Worm (Caenorhabditis elegans) whole organism, early embryonic: ENCODE data around the gene nspg-7.2.
A peak's percentile ranks its signal among the peaks of the same experiment; 100 is the strongest.

ENCODE experiments used
- B0310.2 ChIP-seq: sonication (generic microtip); optimal IDR thresholded peaks from 2 replicates; lab custom pipeline; 2016; ENCODE audit warnings: mild to moderate bottlenecking, missing genetic modification characterization, missing compliant biosample characterization
- F13C5.2 ChIP-seq: sonication (generic microtip); optimal IDR thresholded peaks from 2 replicates; lab custom pipeline; 2017; ENCODE audit warnings: mild to moderate bottlenecking, missing genetic modification characterization, inconsistent platforms, missing compliant biosample characterization
- aly-1 ChIP-seq: sonication (generic microtip); optimal IDR thresholded peaks from 2 replicates; lab custom pipeline; 2016; ENCODE audit warnings: missing genetic modification characterization, missing compliant biosample characterization
- ama-1 ChIP-seq: fragments of 150-350 bp; optimal IDR thresholded peaks from 2 replicates; lab custom pipeline; 2014
- ceh-13 ChIP-seq: fragments of 200-800 bp; sonication (Bioruptor generic); optimal IDR thresholded peaks from 2 replicates; lab custom pipeline; 2018; ENCODE audit warnings: mild to moderate bottlenecking, missing genetic modification characterization, missing compliant biosample characterization
- ceh-36 ChIP-seq: sonication (generic microtip); optimal IDR thresholded peaks from 2 replicates; lab custom pipeline; 2016; ENCODE audit warnings: missing genetic modification characterization, inconsistent platforms, missing compliant biosample characterization
- ets-7 ChIP-seq: sonication (generic microtip); optimal IDR thresholded peaks from 2 replicates; lab custom pipeline; 2016; ENCODE audit warnings: missing genotype, missing genetic modification characterization, missing compliant biosample characterization
- flt-1 ChIP-seq: fragments of 200-800 bp; sonication (Bioruptor generic); IDR thresholded peaks from 2 replicates; pipeline ENCODE4 v1.3.6; 2022; ENCODE audit warnings: missing genetic modification characterization, missing compliant biosample characterization
- hmbx-1 ChIP-seq: sonication (generic microtip); optimal IDR thresholded peaks from 2 replicates; lab custom pipeline; 2016; ENCODE audit warnings: mild to moderate bottlenecking, missing genetic modification characterization, missing compliant biosample characterization
- hmg-4 ChIP-seq: fragments of 200-800 bp; sonication (Bioruptor generic); optimal IDR thresholded peaks from 2 replicates; lab custom pipeline; 2018; ENCODE audit warnings: mild to moderate bottlenecking, missing genetic modification characterization, missing compliant biosample characterization
- hnd-1 ChIP-seq: sonication (generic microtip); optimal IDR thresholded peaks from 2 replicates; lab custom pipeline; 2016; ENCODE audit warnings: missing genetic modification characterization, missing compliant biosample characterization
- pes-1 ChIP-seq: fragments of 200-800 bp; sonication (Bioruptor generic); IDR thresholded peaks from 2 replicates; pipeline ENCODE4 v1.3.6; 2022; ENCODE audit warnings: missing genetic modification reagents, missing genetic modification characterization, missing compliant biosample characterization
- scrt-1 ChIP-seq: fragments of 200-800 bp; sonication (Bioruptor generic); IDR thresholded peaks from 2 replicates; pipeline ENCODE4 v1.3.6; 2022; ENCODE audit warnings: missing genetic modification characterization, missing compliant biosample characterization
- sea-1 ChIP-seq: fragments of 200-800 bp; sonication (Bioruptor generic); conservative IDR thresholded peaks from 2 replicates; pipeline ENCODE4 v1.3.6; 2022; ENCODE audit warnings: missing genetic modification characterization, missing compliant biosample characterization
- tbx-11 ChIP-seq: fragments of 200-800 bp; sonication (Bioruptor generic); IDR thresholded peaks from 2 replicates; pipeline ENCODE4 v1.3.6; 2022; ENCODE audit warnings: missing genetic modification characterization, missing compliant biosample characterization
- tbx-37 ChIP-seq: fragments of 200-800 bp; sonication (Bioruptor generic); conservative IDR thresholded peaks from 2 replicates; pipeline ENCODE4 v1.3.6; 2022; ENCODE audit warnings: missing genetic modification reagents, missing genetic modification characterization, missing compliant biosample characterization
- tra-4 ChIP-seq: sonication (generic microtip); optimal IDR thresholded peaks from 2 replicates; lab custom pipeline; 2017; ENCODE audit warnings: missing genetic modification characterization, missing compliant biosample characterization

The nspg-7.2 gene

DNA sequence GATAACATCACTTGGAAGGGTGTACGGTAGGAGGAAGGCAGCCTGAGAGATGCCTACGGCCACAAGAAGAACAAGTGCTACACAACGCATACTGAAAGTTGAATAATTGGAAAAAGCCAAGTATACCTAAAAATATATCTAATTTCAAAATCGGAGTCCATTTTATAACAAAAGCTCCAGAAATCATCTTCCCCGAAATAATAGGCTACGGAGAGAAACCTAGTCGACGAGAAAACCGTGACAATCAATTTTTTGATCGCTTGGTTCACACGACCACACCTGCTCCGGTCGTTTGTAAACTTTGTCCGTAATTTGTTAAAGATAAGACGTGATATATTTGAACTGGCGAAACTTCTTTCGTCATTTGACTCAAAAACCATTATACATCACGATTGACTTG, at the start of gene nspg-7.2:
nspg-7.2 (minus strand) TSS at position 101 of the 400 bp plus-strand sequence.
- TF ChIP-seq hmbx-1 (tag; lab: Kevin White, UChicago) (no peak), ama-1 (no peak), ceh-36 (no peak), aly-1 (tag; lab: Kevin White, UChicago) (no peak), F13C5.2 (tag; lab: Kevin White, UChicago) (no peak), hnd-1 (no peak)

DNA sequence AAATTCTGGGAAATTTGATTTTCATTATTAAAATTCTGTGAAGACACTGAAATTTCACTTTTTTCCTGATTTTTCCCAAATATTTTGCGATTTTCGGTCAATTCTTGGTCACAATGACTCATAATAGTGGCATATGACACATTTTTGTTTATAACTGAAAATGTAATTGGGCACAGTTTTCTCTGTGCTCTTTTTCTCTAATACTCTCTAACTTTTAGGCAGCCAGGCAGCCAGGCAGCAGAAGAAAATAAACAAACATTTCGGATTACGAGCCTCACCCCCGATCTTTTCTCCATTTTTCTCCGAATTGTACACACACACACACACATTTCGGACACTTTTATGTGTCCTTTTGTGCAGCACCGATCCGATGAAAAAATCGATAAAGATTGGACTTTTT, 49.2 kb upstream of the nspg-7.2 start:
- TF ChIP-seq aly-1 (tag; lab: Kevin White, UChicago) = no peak
- no peak for TF ChIP-seq pes-1 (GFP tag; lab: Robert Waterston, UW)
- TF ChIP-seq tbx-37 (GFP tag; lab: Robert Waterston, UW) = no peak
- TF ChIP-seq B0310.2 (tag; lab: Kevin White, UChicago) = no peak
- no peak for TF ChIP-seq ama-1
- TF ChIP-seq ceh-36 = no peak
- TF ChIP-seq ets-7 (tag; lab: Kevin White, UChicago) = no peak
- no peak for TF ChIP-seq hmg-4 (GFP tag; lab: Kevin White, UChicago)
- no peak for TF ChIP-seq F13C5.2 (tag; lab: Kevin White, UChicago)
- no peak for TF ChIP-seq tbx-11 (GFP tag; lab: Robert Waterston, UW)
- no peak for TF ChIP-seq scrt-1 (GFP tag; lab: Robert Waterston, UW)

DNA sequence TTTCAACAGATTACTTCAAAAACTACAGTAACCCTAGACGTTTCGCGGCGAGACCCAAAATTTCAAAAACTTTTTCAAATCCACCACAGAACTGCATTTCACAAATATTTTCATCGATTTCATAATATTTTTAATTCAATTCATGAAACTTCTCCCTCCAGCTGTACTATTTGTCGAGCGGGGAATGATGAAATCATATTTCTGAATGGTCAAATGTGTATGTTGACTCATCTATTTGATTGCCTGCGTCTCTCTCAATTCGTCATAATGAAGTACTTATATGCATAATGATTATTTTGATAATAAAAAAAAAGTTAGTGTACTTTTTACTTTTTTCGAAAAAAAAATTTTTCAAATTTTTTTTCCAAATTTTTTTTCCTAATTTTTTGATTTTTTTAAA, 48.1 kb upstream of the nspg-7.2 start:
- TF ChIP-seq aly-1 (tag; lab: Kevin White, UChicago) (no peak), B0310.2 (tag; lab: Kevin White, UChicago) (no peak), sea-1 (no peak), hnd-1 (no peak), F13C5.2 (tag; lab: Kevin White, UChicago) (no peak), ama-1 (no peak), ceh-36 (no peak), tra-4 (tag; lab: Kevin White, UChicago) (no peak), hmg-4 (GFP tag; lab: Kevin White, UChicago) (no peak), scrt-1 (GFP tag; lab: Robert Waterston, UW) (no peak), ceh-13 (GFP tag; lab: Kevin White, UChicago) (no peak), flt-1 (no peak), ets-7 (tag; lab: Kevin White, UChicago) (no peak), hmbx-1 (tag; lab: Kevin White, UChicago) (no peak), tbx-37 (GFP tag; lab: Robert Waterston, UW) (no peak), pes-1 (GFP tag; lab: Robert Waterston, UW) (no peak), tbx-11 (GFP tag; lab: Robert Waterston, UW) (no peak)

DNA sequence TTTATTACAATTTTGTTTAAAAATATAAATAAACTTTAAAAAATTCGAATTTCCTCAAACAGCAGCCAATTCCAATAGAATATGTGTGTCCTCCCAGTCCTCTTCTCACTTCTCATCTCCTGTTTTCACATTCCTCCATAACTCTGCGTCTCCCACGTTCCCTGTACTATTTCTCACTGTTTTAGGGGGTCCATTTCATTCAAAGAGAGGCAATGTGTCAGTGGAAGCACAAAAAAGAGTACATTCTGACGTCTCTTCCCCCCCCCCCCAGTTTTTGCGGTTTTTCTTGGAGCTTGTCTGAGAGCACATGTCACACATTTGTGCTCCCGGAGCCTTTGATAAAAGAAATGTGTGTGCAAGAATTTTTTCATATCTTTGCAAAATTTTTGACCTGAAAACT, 46.3 kb upstream of the nspg-7.2 start:
- no peak for TF ChIP-seq hnd-1
- no peak for TF ChIP-seq scrt-1 (GFP tag; lab: Robert Waterston, UW)
- TF ChIP-seq tbx-11 (GFP tag; lab: Robert Waterston, UW) = no peak
- TF ChIP-seq flt-1 = no peak
- TF ChIP-seq pes-1 (GFP tag; lab: Robert Waterston, UW) = no peak
- TF ChIP-seq ceh-36 = no peak
- TF ChIP-seq tbx-37 (GFP tag; lab: Robert Waterston, UW) = no peak

DNA sequence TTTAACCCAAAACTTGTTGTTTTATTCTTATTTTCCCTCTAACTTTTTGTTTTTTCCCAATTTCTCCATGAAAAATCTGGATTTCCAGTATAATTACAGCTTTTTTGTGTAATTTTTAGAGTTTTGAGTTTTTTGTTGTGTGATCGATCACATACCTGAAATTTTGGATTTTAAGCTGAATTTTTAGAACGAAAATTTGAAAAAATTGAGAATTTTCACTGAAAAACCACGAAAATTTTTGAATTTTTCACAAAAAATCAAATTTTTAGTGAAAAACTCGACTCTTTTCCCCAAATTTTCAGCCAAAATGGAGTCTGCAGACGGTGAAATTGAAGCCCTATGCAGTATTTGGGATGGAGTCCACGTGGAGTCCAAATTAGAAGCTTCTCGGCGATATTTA, 38.9 kb upstream of the nspg-7.2 start, which contains the start of gene Y53G8AR.5:
Y53G8AR.5 (plus strand) TSS at position 301 of the 400 bp plus-strand sequence.
- TF ChIP-seq hnd-1 = no peak
- TF ChIP-seq ama-1 = no peak
- TF ChIP-seq tbx-11 (GFP tag; lab: Robert Waterston, UW) = no peak
- no peak for TF ChIP-seq sea-1
- no peak for TF ChIP-seq hmbx-1 (tag; lab: Kevin White, UChicago)
- TF ChIP-seq ceh-13 (GFP tag; lab: Kevin White, UChicago) = no peak
- TF ChIP-seq ets-7 (tag; lab: Kevin White, UChicago) = no peak
- TF ChIP-seq hmg-4 (GFP tag; lab: Kevin White, UChicago) = no peak
- no peak for TF ChIP-seq pes-1 (GFP tag; lab: Robert Waterston, UW)

DNA sequence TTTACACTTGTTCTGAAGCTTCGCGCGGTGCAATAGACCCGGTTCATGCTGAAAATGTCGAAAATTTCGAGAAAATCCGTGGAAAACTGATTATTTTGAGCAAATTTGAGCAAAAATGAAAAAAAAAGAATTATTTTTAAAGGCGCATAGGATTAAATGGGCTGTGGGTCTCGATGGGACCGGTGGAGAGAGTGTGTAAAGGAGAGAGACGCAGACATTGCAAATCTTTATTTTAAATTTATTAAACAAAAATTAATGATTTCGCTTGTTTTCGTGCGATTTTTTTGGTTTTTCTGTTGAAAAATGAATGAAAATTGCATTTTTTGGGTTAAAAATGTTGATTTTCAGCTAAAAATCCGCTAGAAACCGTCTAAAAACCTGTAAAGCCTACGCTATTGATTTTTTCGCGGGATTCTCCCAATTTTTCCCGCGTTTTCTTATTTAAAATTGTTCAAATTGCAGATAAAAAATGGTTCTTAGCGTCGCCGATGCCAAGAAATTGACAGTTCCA, 36.1 kb upstream of the nspg-7.2 start, which contains the start of the genes Y53G8AR.8 and Y53G8AR.6:
Y53G8AR.8 (minus strand) TSS at position 48 of the 511 bp plus-strand sequence.
Y53G8AR.6 (plus strand) TSS at position 461 of the 511 bp plus-strand sequence.
- TF ChIP-seq ceh-36 (peak; percentile 9), flt-1 (no peak)

DNA sequence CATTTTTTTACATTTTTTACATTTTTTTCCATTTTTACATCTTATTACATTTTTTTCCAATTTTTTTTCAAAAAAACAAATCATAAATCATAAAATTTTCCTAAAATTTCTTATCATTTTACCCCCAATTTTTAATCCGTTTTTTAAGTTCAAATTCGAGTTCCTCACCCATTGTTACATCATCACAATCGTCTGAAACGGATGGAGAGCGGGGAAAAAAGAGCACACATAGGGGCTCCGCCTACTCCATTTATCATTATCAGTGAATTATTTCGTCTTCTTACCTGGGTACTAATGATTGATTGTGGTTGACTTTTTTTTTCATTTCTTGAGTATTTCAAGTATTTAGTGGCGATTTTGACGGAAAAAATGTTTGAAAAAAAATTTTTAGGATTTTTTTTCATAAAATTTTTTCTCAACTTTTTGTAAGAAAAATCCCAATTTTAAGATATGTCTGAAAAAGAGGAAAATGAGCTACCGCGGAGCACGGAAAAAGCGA, 23.7 kb upstream of the nspg-7.2 start, which contains the start of gene mfsd-8:
mfsd-8 (plus strand) TSS at position 449 of the 499 bp plus-strand sequence.
- no peak for TF ChIP-seq aly-1 (tag; lab: Kevin White, UChicago)
- TF ChIP-seq tra-4 (tag; lab: Kevin White, UChicago) = no peak
- TF ChIP-seq ama-1 = no peak
- TF ChIP-seq tbx-11 (GFP tag; lab: Robert Waterston, UW) = no peak
- no peak for TF ChIP-seq flt-1
- TF ChIP-seq scrt-1 (GFP tag; lab: Robert Waterston, UW) = no peak
- no peak for TF ChIP-seq F13C5.2 (tag; lab: Kevin White, UChicago)
- no peak for TF ChIP-seq ceh-13 (GFP tag; lab: Kevin White, UChicago)
- no peak for TF ChIP-seq ceh-36
- TF ChIP-seq ets-7 (tag; lab: Kevin White, UChicago) = no peak
- TF ChIP-seq hmg-4 (GFP tag; lab: Kevin White, UChicago) = no peak
- no peak for TF ChIP-seq hmbx-1 (tag; lab: Kevin White, UChicago)
- no peak for TF ChIP-seq tbx-37 (GFP tag; lab: Robert Waterston, UW)

DNA sequence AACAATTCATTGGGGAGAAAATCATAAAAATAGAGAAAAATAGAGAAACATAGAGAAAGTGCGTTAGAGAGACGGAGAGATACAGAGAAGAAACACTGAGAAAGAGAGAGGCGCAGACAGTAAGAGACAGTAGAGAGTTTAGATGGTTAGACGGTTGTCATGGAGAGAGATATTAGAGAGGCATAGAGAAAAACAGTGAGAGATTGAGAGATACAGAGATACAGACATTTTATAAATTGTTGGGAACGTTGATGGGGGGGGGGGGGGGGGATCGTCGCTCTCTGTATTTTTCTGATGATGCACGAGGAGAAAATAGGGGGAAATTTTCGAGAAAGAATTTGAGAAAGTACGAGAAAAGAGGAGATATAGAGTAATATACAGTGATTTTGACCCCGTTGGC, 21.1 kb upstream of the nspg-7.2 start:
- no peak for TF ChIP-seq tra-4 (tag; lab: Kevin White, UChicago)
- TF ChIP-seq F13C5.2 (tag; lab: Kevin White, UChicago) = no peak
- no peak for TF ChIP-seq ceh-13 (GFP tag; lab: Kevin White, UChicago)
- TF ChIP-seq ets-7 (tag; lab: Kevin White, UChicago) = no peak
- no peak for TF ChIP-seq flt-1
- TF ChIP-seq ama-1 = no peak
- no peak for TF ChIP-seq tbx-37 (GFP tag; lab: Robert Waterston, UW)
- TF ChIP-seq pes-1 (GFP tag; lab: Robert Waterston, UW) = no peak
- TF ChIP-seq hmg-4 (GFP tag; lab: Kevin White, UChicago) = no peak
- TF ChIP-seq B0310.2 (tag; lab: Kevin White, UChicago) = no peak
- TF ChIP-seq tbx-11 (GFP tag; lab: Robert Waterston, UW) = no peak
